Worm (Caenorhabditis elegans): ENCODE measurements around the gene pitr-3.

The pitr-3 gene

ce11 chrV:9165073-9165699, 24.0 kb upstream of the pitr-3 start, which contains the start of gene col-10 (continued):
- TF ChIP-seq dsc-1 (tag; optimal IDR thresholded peaks at IDR 0.05) (no peak), nhr-76 (tag; optimal IDR thresholded peaks at IDR 0.05) (no peak), sox-4 (tag; optimal IDR thresholded peaks at IDR 0.05) (no peak), nhr-11 (tag; optimal IDR thresholded peaks at IDR 0.05) (no peak), lsy-2 (tag; optimal IDR thresholded peaks at IDR 0.05) (peak in 1 of 2 experiments; percentile 7), elt-2 (tag; optimal IDR thresholded peaks at IDR 0.05) (no peak), tbx-2 (tag; optimal IDR thresholded peaks at IDR 0.05) (no peak), lin-15B (tag; optimal IDR thresholded peaks at IDR 0.05) (no peak), unc-62 (GFP tag; optimal IDR thresholded peaks at IDR 0.05) (no peak), fkh-10 (GFP tag; optimal IDR thresholded peaks at IDR 0.05) (no peak), C16A3.4 (tag; optimal IDR thresholded peaks at IDR 0.05) (no peak), nhr-47 (tag; optimal IDR thresholded peaks at IDR 0.05) (peak; percentile 34), irx-1 (tag; optimal IDR thresholded peaks at IDR 0.05) (no peak), mef-2 (tag; optimal IDR thresholded peaks at IDR 0.05) (no peak), lin-14 (GFP tag; optimal IDR thresholded peaks at IDR 0.05) (peak; percentile 91), ces-1 (GFP tag; optimal IDR thresholded peaks at IDR 0.05) (no peak), zip-4 (GFP tag; optimal IDR thresholded peaks at IDR 0.05) (no peak), nhr-19 (GFP tag; conservative IDR thresholded peaks at IDR 0.05) (peak; percentile 31; the same call in 1 of the 2 replicates), egl-13 (tag; optimal IDR thresholded peaks at IDR 0.05) (no peak), elt-3 (tag; optimal IDR thresholded peaks at IDR 0.05) (peak in 4 of 6 experiments; percentile 40 to 82 (median 62)), mdl-1 (tag; optimal IDR thresholded peaks at IDR 0.05) (no peak), unc-98 (GFP tag; IDR thresholded peaks at IDR 0.05) (no peak), egl-27 (tag; optimal IDR thresholded peaks at IDR 0.05) (no peak), hlh-4 (tag; optimal IDR thresholded peaks at IDR 0.05) (no peak), ceh-8 (GFP tag; optimal IDR thresholded peaks at IDR 0.05) (no peak), nhr-20 (tag; optimal IDR thresholded peaks at IDR 0.05) (peak; percentile 78), sup-37 (GFP tag; optimal IDR thresholded peaks at IDR 0.05) (no peak), swsn-7 (tag; optimal IDR thresholded peaks at IDR 0.05) (no peak), pqm-1 (tag; optimal IDR thresholded peaks at IDR 0.05) (no peak), ztf-4 (tag; optimal IDR thresholded peaks at IDR 0.05) (peak; percentile 29), fkh-8 (tag; optimal IDR thresholded peaks at IDR 0.05) (no peak), pax-3 (tag; optimal IDR thresholded peaks at IDR 0.05) (no peak), fos-1 (tag; optimal IDR thresholded peaks at IDR 0.05) (no peak), ceh-63 (GFP tag; optimal IDR thresholded peaks at IDR 0.05) (no peak), nhr-84 (tag; optimal IDR thresholded peaks at IDR 0.05) (no peak), mab-9 (GFP tag; IDR thresholded peaks at IDR 0.05) (no peak), ama-1 (optimal IDR thresholded peaks at IDR 0.05) (peak; percentile 81)

- TF ChIP-seq unc-30 (tag; optimal IDR thresholded peaks at IDR 0.05) (no peak), mep-1 (tag; optimal IDR thresholded peaks at IDR 0.05) (no peak), zip-4 (GFP tag; optimal IDR thresholded peaks at IDR 0.05) (no peak), pax-3 (tag; optimal IDR thresholded peaks at IDR 0.05) (no peak), ceh-82 (tag; optimal IDR thresholded peaks at IDR 0.05) (no peak), nhr-90 (tag; optimal IDR thresholded peaks at IDR 0.05; ENCODE audit: poor library complexity) (peak; percentile 10), lin-14 (GFP tag; optimal IDR thresholded peaks at IDR 0.05) (peak; percentile 6), unc-86 (tag; optimal IDR thresholded peaks at IDR 0.05) (no peak), elt-3 (tag; optimal IDR thresholded peaks at IDR 0.05) (peak in 2 of 6 experiments; percentile 35 to 46), aly-2 (tag; optimal IDR thresholded peaks at IDR 0.05) (peak; percentile 54), nhr-71 (tag; optimal IDR thresholded peaks at IDR 0.05) (peak; percentile 50), nhr-85 (tag) (peak; percentile 70), unc-98 (GFP tag; IDR thresholded peaks at IDR 0.05) (no peak), hlh-4 (tag; optimal IDR thresholded peaks at IDR 0.05) (no peak), efl-1 (optimal IDR thresholded peaks at IDR 0.05) (peak in 1 of 2 experiments; percentile 11), efl-1 (GFP tag; optimal IDR thresholded peaks at IDR 0.05 in 1 of 2) (no peak), fkh-10 (GFP tag; optimal IDR thresholded peaks at IDR 0.05) (no peak), sox-4 (tag; optimal IDR thresholded peaks at IDR 0.05) (no peak), alr-1 (tag; optimal IDR thresholded peaks at IDR 0.05; ENCODE audit: borderline replicate concordance) (no peak), nhr-47 (tag; optimal IDR thresholded peaks at IDR 0.05) (peak; percentile 21), efl-3 (GFP tag; optimal IDR thresholded peaks at IDR 0.05) (no peak), fkh-8 (tag; optimal IDR thresholded peaks at IDR 0.05) (no peak), nhr-19 (GFP tag; conservative IDR thresholded peaks at IDR 0.05) (0 out of 2 replicates have a peak, but pooled peaks have one; percentile 5), fkh-4 (tag; optimal IDR thresholded peaks at IDR 0.05; ENCODE audit: borderline replicate concordance) (no peak), snpc-4 (tag; optimal IDR thresholded peaks at IDR 0.05) (no peak), lin-35 (GFP tag; optimal IDR thresholded peaks at IDR 0.05) (no peak)
Measured at ce11 chrV:9163897-9164296, 22.7 kb upstream of the pitr-3 start.
